Worm (Caenorhabditis elegans): ENCODE data around the gene C50H11.8.

DNA sequence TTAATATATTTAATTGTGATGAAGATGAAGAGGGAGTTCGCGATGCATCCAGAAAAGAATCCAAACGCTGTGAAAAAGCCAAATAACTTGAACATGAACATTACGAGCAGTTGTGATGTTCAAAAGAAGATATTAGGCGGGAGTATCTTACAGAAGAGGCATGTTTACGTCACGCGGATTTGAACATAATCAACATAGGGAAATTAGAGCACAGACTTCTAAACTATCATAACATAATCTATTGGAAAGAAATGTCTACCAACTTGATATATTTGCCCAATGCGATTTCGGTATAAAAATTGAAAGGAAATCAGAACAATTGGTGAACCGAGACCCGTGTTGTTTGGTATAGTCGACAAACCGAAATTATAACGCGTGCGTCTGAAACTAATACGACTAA, 49.8 kb downstream of the C50H11.8 start, which contains the start of gene str-66:
- no peak for TF ChIP-seq T23F11.4 (GFP tag; optimal IDR thresholded peaks at IDR 0.05)
- no peak for TF ChIP-seq hlh-13 (GFP tag; optimal IDR thresholded peaks at IDR 0.05)
- no peak for TF ChIP-seq pros-1 (tag; optimal IDR thresholded peaks at IDR 0.05)
- TF ChIP-seq dmd-4 (tag; optimal IDR thresholded peaks at IDR 0.05; ENCODE audit: borderline replicate concordance) = no peak
- TF ChIP-seq unc-42 (tag; optimal IDR thresholded peaks at IDR 0.05) = no peak
- no peak for TF ChIP-seq ama-1 (optimal IDR thresholded peaks at IDR 0.05)
- no peak for TF ChIP-seq ceh-24 (tag; optimal IDR thresholded peaks at IDR 0.05)
- TF ChIP-seq F13H6.1 (tag; optimal IDR thresholded peaks at IDR 0.05) = no peak
